Fruit fly (Drosophila melanogaster) whole organism, embryonic: Measurements from ENCODE around the gene CG14664.

Experiments used
- Abd-B ChIP-seq: fragments of 200-800 bp; sonication (Bioruptor generic); optimal IDR thresholded peaks from 2 replicates; lab custom pipeline; 2018; ENCODE audit warnings: missing biosample characterization, mild to moderate bottlenecking, missing genetic modification characterization, moderate library complexity
- CG10274 ChIP-seq: fragments of 200-800 bp; sonication (Bioruptor generic); optimal IDR thresholded peaks from 3 replicates; lab custom pipeline; 2017; ENCODE audit warnings: missing biosample characterization, mild to moderate bottlenecking, missing genetic modification characterization
- CG10321 ChIP-seq: fragments of 200-800 bp; sonication (Bioruptor generic); IDR thresholded peaks from 2 replicates; pipeline ENCODE4 v1.3.6; 2022; ENCODE audit warnings: missing biosample characterization, missing genetic modification characterization
- CG11560 ChIP-seq: fragments of 200-800 bp; sonication (Bioruptor generic); IDR thresholded peaks from 3 replicates; pipeline ENCODE4 v1.3.6; 2022; ENCODE audit warnings: missing biosample characterization, missing genetic modification characterization
- CG11695 ChIP-seq: fragments of 200-800 bp; sonication (Bioruptor generic); IDR thresholded peaks from 3 replicates; pipeline ENCODE4 v1.3.6; 2022; ENCODE audit warnings: missing biosample characterization, missing genetic modification characterization
- CG11696 ChIP-seq: fragments of 200-800 bp; sonication (Bioruptor generic); IDR thresholded peaks from 2 replicates; pipeline ENCODE4 v1.3.6; 2022; ENCODE audit warnings: missing biosample characterization, missing genetic modification characterization
- CG12769 ChIP-seq: fragments of 200-800 bp; sonication (Bioruptor generic); optimal IDR thresholded peaks from 2 replicates; lab custom pipeline; 2019; ENCODE audit warnings: missing biosample characterization, mild to moderate bottlenecking, missing genetic modification characterization, moderate library complexity
- CG15073 ChIP-seq: fragments of 200-800 bp; sonication (Bioruptor generic); optimal IDR thresholded peaks from 2 replicates; lab custom pipeline; 2016; ENCODE audit warnings: missing biosample characterization, missing genetic modification characterization
- CG16863 ChIP-seq: fragments of 200-800 bp; sonication (Bioruptor generic); optimal IDR thresholded peaks from 3 replicates; lab custom pipeline; 2016; ENCODE audit warnings: missing biosample characterization, missing genetic modification characterization
- CG2875 ChIP-seq: fragments of 200-800 bp; sonication (Bioruptor generic); optimal IDR thresholded peaks from 2 replicates; lab custom pipeline; 2017; ENCODE audit warnings: missing biosample characterization, mild to moderate bottlenecking, missing genetic modification characterization, missing genetic modification reagents
- CG42726 ChIP-seq: fragments of 200-800 bp; sonication (Bioruptor generic); IDR thresholded peaks from 2 replicates; pipeline ENCODE4 v1.3.6; 2022; ENCODE audit warnings: missing biosample characterization, missing genetic modification characterization; ENCODE audit not compliant: partially characterized antibody
- CG4360 ChIP-seq: fragments of 200-800 bp; sonication (Bioruptor generic); IDR thresholded peaks from 2 replicates; pipeline ENCODE4 v1.3.6; 2022; ENCODE audit warnings: missing biosample characterization, missing genetic modification characterization
- CG6813 ChIP-seq: fragments of 200-800 bp; sonication (Bioruptor generic); optimal IDR thresholded peaks from 2 replicates; lab custom pipeline; 2017; ENCODE audit warnings: missing biosample characterization, missing genetic modification characterization, mild to moderate bottlenecking, moderate library complexity, missing genetic modification reagents
- CG7372 ChIP-seq: fragments of 200-800 bp; sonication (Bioruptor generic); IDR thresholded peaks from 2 replicates; pipeline ENCODE4 v1.3.6; 2022; ENCODE audit warnings: missing biosample characterization, missing genetic modification characterization
- CG9727 ChIP-seq: fragments of 200-800 bp; sonication (Bioruptor generic); optimal IDR thresholded peaks from 3 replicates; lab custom pipeline; 2017; ENCODE audit warnings: missing biosample characterization, mild to moderate bottlenecking, missing genetic modification characterization
- Camta ChIP-seq: fragments of 200-800 bp; sonication (Bioruptor generic); optimal IDR thresholded peaks from 2 replicates; lab custom pipeline; 2016; ENCODE audit warnings: missing biosample characterization, missing genetic modification characterization
- D ChIP-seq, 2 experiments: fragments of 200-800 bp in 1 of 2; fragments of >200 bp in 1 of 2; sonication (Bioruptor generic) in 1 of 2; optimal IDR thresholded peaks; 2 replicates in 1 of 2; 3 replicates in 1 of 2; lab custom pipeline; 2017; ENCODE audit warnings: mild to moderate bottlenecking in 1 of 2, missing biosample characterization in 1 of 2, missing genetic modification characterization in 1 of 2, missing genetic modification reagents in 1 of 2
- D19A ChIP-seq: fragments of 200-800 bp; optimal IDR thresholded peaks from 3 replicates; lab custom pipeline; 2019; ENCODE audit warnings: missing biosample characterization, mild to moderate bottlenecking, missing genetic modification characterization, moderate library complexity
- Drgx ChIP-seq: fragments of 200-800 bp; sonication (Bioruptor generic); IDR thresholded peaks from 2 replicates; pipeline ENCODE4 v1.3.6; 2022; ENCODE audit warnings: missing biosample characterization, missing genetic modification characterization
- GATAe ChIP-seq: fragments of 200-800 bp; sonication (Bioruptor generic); conservative IDR thresholded peaks from 2 replicates; pipeline ENCODE4 v1.3.6; 2022; ENCODE audit warnings: missing biosample characterization, missing genetic modification characterization
- MTF-1 ChIP-seq: fragments of 200-800 bp; sonication (Bioruptor generic); optimal IDR thresholded peaks from 2 replicates; lab custom pipeline; 2018; ENCODE audit warnings: missing biosample characterization, mild to moderate bottlenecking, missing genetic modification characterization, borderline replicate concordance
- Myb ChIP-seq: fragments of 200-800 bp; sonication (Bioruptor generic); optimal IDR thresholded peaks from 2 replicates; lab custom pipeline; 2016; ENCODE audit warnings: missing biosample characterization, missing genetic modification characterization
- Oli ChIP-seq: fragments of 200-800 bp; sonication (Bioruptor generic); optimal IDR thresholded peaks from 2 replicates; lab custom pipeline; 2018; ENCODE audit warnings: missing biosample characterization, mild to moderate bottlenecking, missing genetic modification characterization, moderate library complexity
- Ptx1 ChIP-seq: fragments of 200-800 bp; sonication (Bioruptor generic); IDR thresholded peaks from 2 replicates; pipeline ENCODE4 v1.3.6; 2022; ENCODE audit warnings: missing biosample characterization, missing genetic modification characterization
- Sry-β ChIP-seq: fragments of 200-800 bp; sonication (Bioruptor generic); optimal IDR thresholded peaks from 2 replicates; lab custom pipeline; 2018; ENCODE audit warnings: missing biosample characterization, mild to moderate bottlenecking, missing genetic modification characterization, moderate library complexity
- Tbp ChIP-seq: fragments of >200 bp; optimal IDR thresholded peaks from 2 replicates; lab custom pipeline; 2018; ENCODE audit warnings: missing biosample characterization, missing genetic modification characterization
- YL-1 ChIP-seq: fragments of 200-800 bp; sonication (Bioruptor generic); optimal IDR thresholded peaks from 3 replicates; lab custom pipeline; 2017; ENCODE audit warnings: missing biosample characterization, mild to moderate bottlenecking, missing genetic modification characterization
- ab ChIP-seq: fragments of 200-800 bp; sonication (Bioruptor generic); optimal IDR thresholded peaks from 2 replicates; lab custom pipeline; 2016; ENCODE audit warnings: missing biosample characterization, missing genetic modification characterization
- bab2 ChIP-seq: fragments of 200-800 bp; sonication (Bioruptor generic); optimal IDR thresholded peaks from 2 replicates; lab custom pipeline; 2016; ENCODE audit warnings: missing biosample characterization, missing genetic modification characterization
- chinmo ChIP-seq: fragments of 200-800 bp; sonication (Bioruptor generic); IDR thresholded peaks from 4 replicates; pipeline ENCODE4 v1.3.6; 2022; ENCODE audit warnings: missing biosample characterization, missing genetic modification characterization; ENCODE audit not compliant: partially characterized antibody
- cwo ChIP-seq: fragments of 200-800 bp; sonication (Bioruptor generic); optimal IDR thresholded peaks from 3 replicates; lab custom pipeline; 2017; ENCODE audit warnings: missing biosample characterization, missing genetic modification characterization, mild to moderate bottlenecking, moderate library complexity, missing genetic modification reagents
- eyg ChIP-seq: fragments of 200-800 bp; sonication (Bioruptor generic); optimal IDR thresholded peaks from 3 replicates; lab custom pipeline; 2016; ENCODE audit warnings: missing biosample characterization, missing genetic modification characterization
- hth ChIP-seq: fragments of >200 bp; optimal IDR thresholded peaks from 2 replicates; lab custom pipeline; 2017; ENCODE audit warnings: inconsistent platforms
- lbe ChIP-seq: fragments of 200-800 bp; sonication (Bioruptor generic); optimal IDR thresholded peaks from 2 replicates; lab custom pipeline; 2016; ENCODE audit warnings: missing biosample characterization, mild to moderate bottlenecking, missing genetic modification characterization
- nerfin-1 ChIP-seq: fragments of 200-800 bp; sonication (Bioruptor generic); optimal IDR thresholded peaks from 3 replicates; lab custom pipeline; 2019; ENCODE audit warnings: missing biosample characterization, mild to moderate bottlenecking, missing genetic modification characterization, moderate library complexity
- pb ChIP-seq: fragments of 200-800 bp; sonication (Bioruptor generic); optimal IDR thresholded peaks from 3 replicates; lab custom pipeline; 2016; ENCODE audit warnings: missing biosample characterization, missing genetic modification characterization
- peb ChIP-seq: fragments of 200-800 bp; sonication (Bioruptor generic); IDR thresholded peaks from 2 replicates; pipeline ENCODE4 v1.3.6; 2022; ENCODE audit warnings: missing biosample characterization, missing genetic modification characterization
- psq ChIP-seq: fragments of 200-800 bp; sonication (Bioruptor generic); optimal IDR thresholded peaks from 2 replicates; lab custom pipeline; 2017; ENCODE audit warnings: missing biosample characterization, missing genetic modification characterization
- sc ChIP-seq, 3 experiments: fragments of >200 bp in 2 of 3; fragments of 200-800 bp in 1 of 3; sonication (Bioruptor generic) in 1 of 3; optimal IDR thresholded peaks; 2 replicates in 2 of 3; 3 replicates in 1 of 3; lab custom pipeline; 2017; ENCODE audit warnings: mild to moderate bottlenecking in 1 of 3, missing biosample characterization in 1 of 3, missing genetic modification characterization in 1 of 3, missing genetic modification reagents in 1 of 3
- sisA ChIP-seq: fragments of 200-800 bp; sonication (Bioruptor generic); IDR thresholded peaks from 2 replicates; pipeline ENCODE4 v1.3.6; 2022; ENCODE audit warnings: missing biosample characterization, missing genetic modification characterization
- stc ChIP-seq: fragments of 200-800 bp; sonication (Bioruptor generic); IDR thresholded peaks from 2 replicates; pipeline ENCODE4 v1.3.6; 2022; ENCODE audit warnings: missing biosample characterization, missing genetic modification characterization
- sug ChIP-seq: fragments of 200-800 bp; optimal IDR thresholded peaks from 2 replicates; lab custom pipeline; 2019; ENCODE audit warnings: missing biosample characterization, mild to moderate bottlenecking, missing genetic modification characterization, moderate library complexity
- tll ChIP-seq, 2 experiments: fragments of 200-800 bp in 1 of 2; fragments of >200 bp in 1 of 2; sonication (Bioruptor generic) in 1 of 2; optimal IDR thresholded peaks; 2 replicates each; lab custom pipeline; 2017 to 2019; ENCODE audit warnings: missing biosample characterization in 2 of 2, missing genetic modification characterization in 2 of 2, mild to moderate bottlenecking in 1 of 2, moderate library complexity in 1 of 2
- unpg ChIP-seq: fragments of 200-800 bp; sonication (Bioruptor generic); optimal IDR thresholded peaks from 3 replicates; lab custom pipeline; 2018; ENCODE audit warnings: missing biosample characterization, mild to moderate bottlenecking, missing genetic modification characterization, moderate library complexity
- wdn ChIP-seq: fragments of 200-800 bp; sonication (Bioruptor generic); IDR thresholded peaks from 2 replicates; pipeline ENCODE4 v1.3.6; 2022; ENCODE audit warnings: missing biosample characterization, missing genetic modification characterization
- zen ChIP-seq: fragments of 200-800 bp; sonication (Bioruptor generic); optimal IDR thresholded peaks from 3 replicates; lab custom pipeline; 2018; ENCODE audit warnings: missing biosample characterization, mild to moderate bottlenecking, missing genetic modification characterization, moderate library complexity
- zen2 ChIP-seq: fragments of 200-800 bp; sonication (Bioruptor generic); IDR thresholded peaks from 3 replicates; pipeline ENCODE4 v1.3.6; 2022; ENCODE audit warnings: missing biosample characterization, missing genetic modification characterization; ENCODE audit not compliant: partially characterized antibody

Gene CG14664

dm6 chr3R:5211901-5212758 is 11.8 kb upstream of the CG14664 start (continued):
- no peak for TF ChIP-seq CG10274 (GFP tag; lab: Kevin White, UChicago)
- TF ChIP-seq CG7372 (GFP tag; lab: Robert Waterston, UW), result no peak
- peak; percentile 75 for TF ChIP-seq bab2 (GFP tag; lab: Kevin White, UChicago)
- peak; percentile 96 for TF ChIP-seq CG9727 (GFP tag; lab: Kevin White, UChicago)
- peak; percentile 19 for TF ChIP-seq Sry-β (GFP tag; lab: Kevin White, UChicago)
- TF ChIP-seq unpg, result peak; percentile 77
- peak; percentile 50 for TF ChIP-seq Myb (GFP tag; lab: Kevin White, UChicago)
- peak; percentile 48 for TF ChIP-seq sisA
- no peak for TF ChIP-seq stc (GFP tag; lab: Robert Waterston, UW)
- TF ChIP-seq MTF-1, result peak; percentile 29
- peak; percentile 38; the same call in 1 of the 2 replicates for TF ChIP-seq Drgx
- no peak for TF ChIP-seq sc (optimal IDR thresholded peaks at IDR 0.05; lab: Kevin White, UChicago)
- peak; percentile 70 for TF ChIP-seq sc (GFP tag; optimal IDR thresholded peaks at IDR 0.05; lab: Kevin White, UChicago)
- TF ChIP-seq D19A (tag; lab: Kevin White, UChicago), result peak; percentile 85
- no peak for TF ChIP-seq lbe (GFP tag; lab: Kevin White, UChicago)
- TF ChIP-seq CG10321 (GFP tag; lab: Robert Waterston, UW), result no peak
- TF ChIP-seq pb, result peak; percentile 74
- TF ChIP-seq zen2 (GFP tag; lab: Robert Waterston, UW), result no peak
- TF ChIP-seq eyg (GFP tag; lab: Kevin White, UChicago), result no peak
- TF ChIP-seq CG11696 (GFP tag; lab: Robert Waterston, UW), result no peak
- TF ChIP-seq CG42726, result no peak
- TF ChIP-seq CG11560, result no peak
- TF ChIP-seq CG4360 (GFP tag; lab: Robert Waterston, UW), result no peak
- TF ChIP-seq Camta, result peak; percentile 72
- peak; percentile 96 for TF ChIP-seq nerfin-1 (tag; lab: Kevin White, UChicago)
- TF ChIP-seq CG15073 (GFP tag; lab: Kevin White, UChicago), result peak; percentile 6
- peak; percentile 74 for TF ChIP-seq Abd-B (GFP tag; lab: Kevin White, UChicago)
- TF ChIP-seq CG6813 (GFP tag; lab: Kevin White, UChicago), result peak; percentile 82
- no peak for TF ChIP-seq psq (GFP tag; lab: Kevin White, UChicago)
- TF ChIP-seq peb (GFP tag; lab: Robert Waterston, UW), result peak; percentile 51; the same call in 1 of the 2 replicates
- TF ChIP-seq wdn, result no peak
- TF ChIP-seq, all 482 proteins: peak for 291

dm6 chr3R:5212759-5213053 is 11.2 kb upstream of the CG14664 start:
- peak; percentile 41 for TF ChIP-seq hth (lab: Kevin White, UChicago)
- peak; percentile 87 for TF ChIP-seq D (optimal IDR thresholded peaks at IDR 0.05; lab: Kevin White, UChicago)
- no peak for TF ChIP-seq D (GFP tag; optimal IDR thresholded peaks at IDR 0.05; lab: Kevin White, UChicago)
- peak in 1 of 2 experiments; percentile 87 for TF ChIP-seq tll (GFP tag; optimal IDR thresholded peaks at IDR 0.05; lab: Kevin White, UChicago)
- TF ChIP-seq Oli (tag; lab: Kevin White, UChicago), result no peak
- no peak for TF ChIP-seq ab (GFP tag; lab: Kevin White, UChicago)
- TF ChIP-seq zen (tag; lab: Kevin White, UChicago), result peak; percentile 11

- TF ChIP-seq Ptx1 (GFP tag; lab: Robert Waterston, UW) (no peak), sug (tag; lab: Kevin White, UChicago) (no peak), CG16863 (no peak), CG11560 (no peak), CG15073 (GFP tag; lab: Kevin White, UChicago) (no peak), CG11695 (GFP tag; lab: Robert Waterston, UW) (no peak), chinmo (GFP tag; lab: Robert Waterston, UW) (peak; percentile 81; the same call in 2 of the 4 replicates), cwo (peak; percentile 37), GATAe (GFP tag; lab: Robert Waterston, UW) (no peak), CG2875 (GFP tag; lab: Kevin White, UChicago) (no peak), CG12769 (tag; lab: Kevin White, UChicago) (peak; percentile 38), Tbp (GFP tag; lab: Kevin White, UChicago) (no peak), YL-1 (GFP tag; lab: Kevin White, UChicago) (no peak)
Measured at dm6 chr3R:5213309-5213708, 10.6 kb upstream of the CG14664 start.
